Worm (Caenorhabditis elegans): ENCODE measurements around the gene enri-2.

- TF ChIP-seq Y105C5A.15 (GFP tag; IDR thresholded peaks at IDR 0.05) (no peak), nhr-237 (tag; optimal IDR thresholded peaks at IDR 0.05) (no peak), lir-3 (tag; optimal IDR thresholded peaks at IDR 0.05) (no peak), pha-4 (GFP tag; IDR thresholded peaks at IDR 0.05) (no peak), pha-4 (tag; optimal IDR thresholded peaks at IDR 0.05) (no peak), hlh-30 (tag; optimal IDR thresholded peaks at IDR 0.05; ENCODE audit: insufficient read depth) (no peak), dve-1 (tag; optimal IDR thresholded peaks at IDR 0.05; ENCODE audit: insufficient read depth) (no peak), daf-16 (GFP tag; optimal IDR thresholded peaks at IDR 0.05) (no peak), daf-16 (tag; optimal IDR thresholded peaks at IDR 0.05) (no peak), egl-27 (tag; optimal IDR thresholded peaks at IDR 0.05) (no peak), hif-1 (tag; optimal IDR thresholded peaks at IDR 0.05) (no peak), nhr-111 (GFP tag; optimal IDR thresholded peaks at IDR 0.05) (no peak), nhr-48 (tag; optimal IDR thresholded peaks at IDR 0.05) (no peak), unc-62 (GFP tag; optimal IDR thresholded peaks at IDR 0.05 in 1 of 2) (no peak), unc-62 (tag; optimal IDR thresholded peaks at IDR 0.05) (no peak), lsy-2 (tag; optimal IDR thresholded peaks at IDR 0.05) (no peak), jun-1 (tag; optimal IDR thresholded peaks at IDR 0.05) (no peak)
Measured at ce11 chrX:14527559-14527958, 18.1 kb upstream of the enri-2 start, which contains the start of gene nspc-18.

Measured in whole organism, L4 larva.